Worm (Caenorhabditis elegans) whole organism, L2 larva: ENCODE measurements around the gene F53B2.8.

Source experiments
- C34F6.9 ChIP-seq: fragments of 150-350 bp; optimal IDR thresholded peaks from 2 replicates; lab custom pipeline; 2014; ENCODE audit warnings: missing biosample characterization, missing genetic modification characterization
- F13H6.1 ChIP-seq: sonication (generic microtip); optimal IDR thresholded peaks from 2 replicates; lab custom pipeline; 2016; ENCODE audit warnings: missing genetic modification characterization, missing compliant biosample characterization
- R02D3.7 ChIP-seq: fragments of 150-350 bp; optimal IDR thresholded peaks from 2 replicates; lab custom pipeline; 2014; ENCODE audit warnings: missing biosample characterization, missing genetic modification characterization
- Y55F3AM.14 ChIP-seq: fragments of 200-800 bp; sonication (Bioruptor generic); optimal IDR thresholded peaks from 2 replicates; lab custom pipeline; 2018; ENCODE audit warnings: mild to moderate bottlenecking, missing genetic modification characterization, missing compliant biosample characterization
- alr-1 ChIP-seq: fragments of 150-350 bp; optimal IDR thresholded peaks from 2 replicates; lab custom pipeline; 2014; ENCODE audit warnings: missing biosample characterization, missing genetic modification characterization
- aly-2 ChIP-seq: fragments of 150-350 bp; optimal IDR thresholded peaks from 2 replicates; lab custom pipeline; 2014; ENCODE audit warnings: missing biosample characterization, missing genetic modification characterization
- ama-1 ChIP-seq: fragments of 150-350 bp; optimal IDR thresholded peaks from 2 replicates; lab custom pipeline; 2018; ENCODE audit warnings: inconsistent platforms
- ceh-16 ChIP-seq: fragments of 150-350 bp; optimal IDR thresholded peaks from 2 replicates; lab custom pipeline; 2014; ENCODE audit warnings: missing biosample characterization, missing genetic modification characterization
- dmd-4 ChIP-seq: sonication (generic microtip); optimal IDR thresholded peaks from 2 replicates; lab custom pipeline; 2017; ENCODE audit warnings: missing biosample characterization, missing genetic modification characterization
- egl-27 ChIP-seq: sonication (generic microtip); optimal IDR thresholded peaks from 3 replicates; lab custom pipeline; 2017; ENCODE audit warnings: missing biosample characterization, missing genetic modification reagents, missing genetic modification characterization
- fos-1 ChIP-seq: fragments of 150-350 bp; optimal IDR thresholded peaks from 2 replicates; lab custom pipeline; 2014; ENCODE audit warnings: missing biosample characterization, missing genetic modification characterization
- lin-11 ChIP-seq: fragments of 150-350 bp; sonication (generic microtip); optimal IDR thresholded peaks from 2 replicates; lab custom pipeline; 2014; ENCODE audit warnings: missing biosample characterization, missing genetic modification characterization, inconsistent platforms, mixed read lengths
- lin-39 ChIP-seq: fragments of 150-350 bp; optimal IDR thresholded peaks from 2 replicates; lab custom pipeline; 2014; ENCODE audit warnings: missing biosample characterization, missing genetic modification reagents, missing genetic modification characterization
- mab-5 ChIP-seq: fragments of 150-350 bp; optimal IDR thresholded peaks from 2 replicates; lab custom pipeline; 2014; ENCODE audit warnings: missing biosample characterization, missing genetic modification characterization
- mbf-1 ChIP-seq: sonication (generic microtip); optimal IDR thresholded peaks from 2 replicates; lab custom pipeline; 2017; ENCODE audit warnings: missing biosample characterization, missing genetic modification characterization
- nhr-10 ChIP-seq: sonication (generic microtip); optimal IDR thresholded peaks from 2 replicates; lab custom pipeline; 2017; ENCODE audit warnings: missing biosample characterization, missing genetic modification characterization
- nhr-129 ChIP-seq: fragments of 150-350 bp; optimal IDR thresholded peaks from 2 replicates; lab custom pipeline; 2014; ENCODE audit warnings: missing biosample characterization, missing genetic modification characterization
- nhr-21 ChIP-seq: fragments of 150-350 bp; optimal IDR thresholded peaks from 2 replicates; lab custom pipeline; 2014; ENCODE audit warnings: missing biosample characterization, missing genetic modification characterization
- nhr-25 ChIP-seq: fragments of 150-350 bp; sonication (generic microtip); optimal IDR thresholded peaks from 3 replicates; lab custom pipeline; 2014; ENCODE audit warnings: missing biosample characterization, missing genetic modification characterization
- nhr-6 ChIP-seq: fragments of 150-350 bp; optimal IDR thresholded peaks from 2 replicates; lab custom pipeline; 2014; ENCODE audit warnings: missing biosample characterization, missing genetic modification characterization
- nhr-77 ChIP-seq: fragments of 150-350 bp; optimal IDR thresholded peaks from 2 replicates; lab custom pipeline; 2014; ENCODE audit warnings: missing biosample characterization, missing genetic modification characterization
- peb-1 ChIP-seq: fragments of 150-350 bp; optimal IDR thresholded peaks from 2 replicates; lab custom pipeline; 2014; ENCODE audit warnings: missing biosample characterization, missing genetic modification characterization
- sem-4 ChIP-seq: fragments of 150-350 bp; optimal IDR thresholded peaks from 2 replicates; lab custom pipeline; 2014; ENCODE audit warnings: missing biosample characterization, missing genetic modification reagents, missing genetic modification characterization
- skn-1 ChIP-seq: sonication (generic microtip); optimal IDR thresholded peaks from 2 replicates; lab custom pipeline; 2017; ENCODE audit warnings: missing biosample characterization, missing genetic modification characterization
- sma-3 ChIP-seq: sonication (generic microtip); optimal IDR thresholded peaks from 2 replicates; lab custom pipeline; 2016; ENCODE audit warnings: missing genetic modification reagents, missing genetic modification characterization, missing compliant biosample characterization
- sma-9 ChIP-seq, 2 experiments: fragments of 150-350 bp in 1 of 2; sonication (generic microtip) in 1 of 2; optimal IDR thresholded peaks; 2 replicates each; lab custom pipeline; 2014 to 2016; ENCODE audit warnings: missing genetic modification characterization in 2 of 2, mild to moderate bottlenecking in 1 of 2, missing biosample characterization in 1 of 2, missing compliant biosample characterization in 1 of 2, missing genetic modification reagents in 1 of 2, moderate library complexity in 1 of 2
- snpc-4 ChIP-seq: fragments of 150-350 bp; optimal IDR thresholded peaks from 2 replicates; lab custom pipeline; 2014; ENCODE audit warnings: missing biosample characterization, missing genetic modification characterization
- unc-39 ChIP-seq: fragments of 150-350 bp; optimal IDR thresholded peaks from 2 replicates; lab custom pipeline; 2014; ENCODE audit warnings: missing biosample characterization, missing genetic modification characterization
- unc-55 ChIP-seq: fragments of 150-350 bp; sonication (generic microtip); optimal IDR thresholded peaks from 3 replicates; lab custom pipeline; 2014; ENCODE audit warnings: missing biosample characterization, missing genetic modification reagents, missing genetic modification characterization
- unc-62 ChIP-seq: fragments of 150-350 bp; optimal IDR thresholded peaks from 2 replicates; lab custom pipeline; 2014; ENCODE audit warnings: missing biosample characterization, missing genetic modification reagents, missing genetic modification characterization
- zag-1 ChIP-seq: fragments of 150-350 bp; optimal IDR thresholded peaks from 2 replicates; lab custom pipeline; 2014; ENCODE audit warnings: missing biosample characterization, missing genetic modification characterization
- ztf-1 ChIP-seq: fragments of 200-800 bp; sonication (Bioruptor generic); conservative IDR thresholded peaks from 2 replicates; pipeline ENCODE4 v1.3.6; 2022; ENCODE audit warnings: missing genetic modification characterization, missing compliant biosample characterization
- ztf-11 ChIP-seq: sonication (generic microtip); optimal IDR thresholded peaks from 2 replicates; lab custom pipeline; 2017; ENCODE audit warnings: missing biosample characterization, missing genetic modification characterization
- ztf-4 ChIP-seq: fragments of 150-350 bp; optimal IDR thresholded peaks from 2 replicates; lab custom pipeline; 2014; ENCODE audit warnings: missing biosample characterization, missing genetic modification characterization

The F53B2.8 gene

DNA sequence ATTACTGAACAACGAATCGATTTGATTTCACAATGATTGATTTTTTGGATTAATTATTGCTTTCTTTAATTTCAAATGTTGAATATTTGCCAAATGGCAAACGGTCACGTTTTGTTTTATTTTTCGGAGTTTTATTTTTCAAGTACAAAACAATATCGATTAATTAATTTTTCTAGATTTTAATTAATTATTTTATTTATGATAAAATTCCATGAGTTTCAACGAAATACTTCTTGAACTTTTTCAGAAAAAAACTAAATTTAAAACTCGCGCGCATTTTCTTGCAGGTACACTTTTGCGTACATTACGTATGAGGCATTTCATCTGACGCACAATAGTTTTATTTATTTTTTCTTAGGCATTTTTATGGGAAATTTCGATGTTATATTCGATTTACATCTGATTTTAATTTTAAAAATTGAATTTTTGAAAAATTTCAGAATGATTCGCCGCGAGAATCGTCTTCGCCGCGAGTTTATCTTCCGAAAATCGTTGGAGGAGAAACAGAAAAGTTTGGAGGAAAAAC, 31.8 kb upstream of the F53B2.8 start, which contains the start of the genes ZK795.2 and ZK795.3 (continued):
- TF ChIP-seq nhr-25 (tag; lab: Kevin White, UChicago) = peak; percentile 74
- peak; percentile 84 for TF ChIP-seq C34F6.9 (tag; lab: Kevin White, UChicago)
- no peak for TF ChIP-seq lin-39 (tag; lab: Kevin White, UChicago)
- TF ChIP-seq F13H6.1 (tag; lab: Kevin White, UChicago) = peak; percentile 1
- TF ChIP-seq egl-27 (tag; lab: Kevin White, UChicago) = no peak
- no peak for TF ChIP-seq ztf-11 (tag; lab: Kevin White, UChicago)
- no peak for TF ChIP-seq ceh-16 (tag; lab: Kevin White, UChicago)
- peak; percentile 22 for TF ChIP-seq nhr-6 (tag; lab: Kevin White, UChicago)
- peak; percentile 42 for TF ChIP-seq sma-3 (GFP tag; lab: Kevin White, UChicago)
- TF ChIP-seq unc-39 = no peak
- no peak for TF ChIP-seq ztf-1 (GFP tag; lab: Robert Waterston, UW)
- peak; percentile 19 for TF ChIP-seq nhr-129
- TF ChIP-seq unc-62 (GFP tag; lab: Kevin White, UChicago) = no peak
- TF ChIP-seq alr-1 = no peak
- TF ChIP-seq unc-55 = peak; percentile 88
- TF ChIP-seq ama-1 (lab: Kevin White, UChicago) = no peak
- peak; percentile 11 for TF ChIP-seq fos-1 (tag; lab: Kevin White, UChicago)
- no peak for TF ChIP-seq lin-11 (tag; lab: Kevin White, UChicago)
- no peak for TF ChIP-seq skn-1 (tag; lab: Kevin White, UChicago)
- TF ChIP-seq R02D3.7 = no peak
- no peak for TF ChIP-seq Y55F3AM.14 (GFP tag; lab: Kevin White, UChicago)
- TF ChIP-seq ztf-4 (tag; lab: Kevin White, UChicago) = no peak

DNA sequence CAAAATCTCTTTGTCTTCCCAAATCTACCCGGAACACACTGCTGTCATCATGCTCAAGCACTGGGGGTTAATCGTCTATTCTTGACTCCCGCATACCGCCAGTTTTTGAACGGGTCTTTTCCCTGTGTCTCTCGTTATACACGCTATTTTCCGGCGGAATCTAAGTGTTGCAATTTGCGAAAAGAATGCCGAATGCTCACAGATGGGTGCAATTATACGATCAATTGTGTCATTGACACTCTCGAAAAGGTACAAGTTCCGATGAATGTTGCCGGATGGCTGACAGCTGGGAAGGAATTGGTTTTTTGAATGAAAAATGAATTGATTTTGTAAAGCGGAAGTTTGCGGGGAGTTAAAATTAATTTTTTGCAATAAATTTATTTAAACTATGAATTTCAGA, 24.7 kb upstream of the F53B2.8 start:
- no peak for TF ChIP-seq unc-39
- TF ChIP-seq, all 48 proteins: peak for 0

DNA sequence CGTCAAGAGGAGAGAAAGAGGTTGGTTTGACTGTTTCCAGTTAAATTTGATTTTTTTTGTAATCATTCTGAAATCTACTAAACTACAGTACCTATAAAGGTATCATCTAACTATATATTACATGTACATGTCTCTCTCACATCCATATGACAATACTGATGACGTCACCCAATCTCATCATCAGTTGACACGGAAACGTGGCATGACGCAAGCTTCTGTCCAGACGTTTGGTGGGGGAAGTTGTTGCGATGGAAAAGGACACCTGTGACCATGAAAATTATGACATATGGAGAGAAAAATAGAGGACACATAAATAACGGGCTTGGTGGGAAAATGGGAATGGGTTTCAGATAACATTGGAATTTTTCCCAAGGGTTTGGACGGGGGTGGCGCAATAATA, 21.8 kb upstream of the F53B2.8 start:
- TF ChIP-seq ztf-11 (tag; lab: Kevin White, UChicago) (no peak), peb-1 (no peak), sem-4 (tag; lab: Kevin White, UChicago) (no peak), unc-62 (GFP tag; lab: Kevin White, UChicago) (no peak), ztf-1 (GFP tag; lab: Robert Waterston, UW) (no peak), snpc-4 (tag; lab: Kevin White, UChicago) (no peak), ztf-4 (tag; lab: Kevin White, UChicago) (no peak), F13H6.1 (tag; lab: Kevin White, UChicago) (no peak), sma-9 (GFP tag; optimal IDR thresholded peaks at IDR 0.05; lab: Kevin White, UChicago) (no peak), sma-9 (tag; optimal IDR thresholded peaks at IDR 0.05; lab: Kevin White, UChicago) (no peak), mbf-1 (tag; lab: Kevin White, UChicago) (no peak), sma-3 (GFP tag; lab: Kevin White, UChicago) (no peak), unc-39 (no peak), ama-1 (lab: Kevin White, UChicago) (no peak), ceh-16 (tag; lab: Kevin White, UChicago) (no peak), nhr-77 (tag; lab: Kevin White, UChicago) (no peak), nhr-10 (tag; lab: Kevin White, UChicago) (no peak), lin-11 (tag; lab: Kevin White, UChicago) (no peak), nhr-129 (no peak)
- TF ChIP-seq, all 48 proteins: peak for 0

DNA sequence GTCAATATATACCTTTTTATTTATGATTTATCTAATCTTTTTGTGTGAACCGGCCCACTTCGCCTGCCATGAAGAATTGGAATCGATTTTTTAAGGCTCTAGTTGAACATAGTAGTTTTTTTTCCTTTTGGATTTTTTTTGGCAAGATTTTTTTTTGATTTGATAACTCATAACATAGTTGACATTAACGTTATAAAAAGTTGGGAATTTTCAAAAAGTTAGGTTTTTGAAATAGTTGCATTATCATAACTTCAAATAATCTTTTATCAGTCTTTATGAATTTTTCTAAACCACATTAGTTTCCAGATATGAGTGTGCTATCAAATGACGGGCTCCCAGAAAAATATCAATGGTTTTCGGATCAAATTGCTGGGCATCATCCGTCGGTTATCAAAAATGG, 20.6 kb upstream of the F53B2.8 start, which contains the start of gene ipmk-1:
Gene ipmk-1, plus strand, starts transcription at position 301 of the 400 bp plus-strand sequence.
- TF ChIP-seq ceh-16 (tag; lab: Kevin White, UChicago) (no peak), R02D3.7 (no peak), aly-2 (tag; lab: Kevin White, UChicago) (no peak), dmd-4 (tag; lab: Kevin White, UChicago) (no peak), mbf-1 (tag; lab: Kevin White, UChicago) (no peak), skn-1 (tag; lab: Kevin White, UChicago) (no peak), nhr-21 (tag; lab: Kevin White, UChicago) (no peak), zag-1 (tag; lab: Kevin White, UChicago) (no peak), mab-5 (tag; lab: Kevin White, UChicago) (no peak)
